Fruit fly (Drosophila melanogaster) whole organism, larva: ENCODE results near the gene Nf-YA.

ENCODE experiments used
- noc ChIP-seq: fragments of 200-800 bp; sonication (Bioruptor generic); optimal IDR thresholded peaks from 3 replicates; lab custom pipeline; 2019; ENCODE audit warnings: missing biosample characterization, mild to moderate bottlenecking, missing genetic modification characterization, moderate library complexity

The Nf-YA gene

DNA sequence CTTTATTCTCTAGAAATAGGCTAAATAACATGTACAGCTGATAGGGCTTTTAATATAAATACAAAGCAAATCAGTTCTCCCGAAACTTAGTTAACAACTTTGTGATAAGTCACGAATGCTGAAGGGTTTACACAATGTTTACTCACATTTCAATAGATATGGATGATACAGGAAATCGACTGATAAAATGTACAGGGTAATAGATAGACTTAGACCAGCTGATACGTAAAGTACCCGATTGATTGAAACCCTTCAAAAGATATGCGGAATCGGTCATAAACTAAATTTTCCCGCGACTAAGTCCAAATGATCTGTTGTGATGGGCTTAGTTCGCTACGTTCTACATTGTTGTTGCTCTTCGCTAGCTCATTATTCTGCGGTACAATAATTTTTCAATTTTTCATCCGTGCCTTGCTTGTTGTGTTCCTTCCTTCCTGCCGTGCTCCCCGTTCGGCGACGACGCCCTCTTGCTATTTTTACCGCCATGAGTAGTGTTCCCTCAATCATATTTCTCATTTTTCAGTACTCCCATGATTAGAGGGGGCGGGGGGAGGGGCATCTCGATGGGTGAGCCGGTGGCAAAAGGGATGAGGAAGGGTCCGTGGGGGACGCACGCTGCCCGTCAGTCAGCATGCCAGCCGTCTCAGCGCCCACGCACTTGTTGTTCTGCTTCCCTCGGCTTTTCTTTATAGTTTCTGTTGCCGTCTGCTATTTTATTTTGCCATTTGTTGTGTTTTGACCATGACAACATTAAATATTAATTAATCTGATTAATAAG lies 9.1 kb downstream of the Nf-YA start:
- no peak for TF ChIP-seq noc

DNA sequence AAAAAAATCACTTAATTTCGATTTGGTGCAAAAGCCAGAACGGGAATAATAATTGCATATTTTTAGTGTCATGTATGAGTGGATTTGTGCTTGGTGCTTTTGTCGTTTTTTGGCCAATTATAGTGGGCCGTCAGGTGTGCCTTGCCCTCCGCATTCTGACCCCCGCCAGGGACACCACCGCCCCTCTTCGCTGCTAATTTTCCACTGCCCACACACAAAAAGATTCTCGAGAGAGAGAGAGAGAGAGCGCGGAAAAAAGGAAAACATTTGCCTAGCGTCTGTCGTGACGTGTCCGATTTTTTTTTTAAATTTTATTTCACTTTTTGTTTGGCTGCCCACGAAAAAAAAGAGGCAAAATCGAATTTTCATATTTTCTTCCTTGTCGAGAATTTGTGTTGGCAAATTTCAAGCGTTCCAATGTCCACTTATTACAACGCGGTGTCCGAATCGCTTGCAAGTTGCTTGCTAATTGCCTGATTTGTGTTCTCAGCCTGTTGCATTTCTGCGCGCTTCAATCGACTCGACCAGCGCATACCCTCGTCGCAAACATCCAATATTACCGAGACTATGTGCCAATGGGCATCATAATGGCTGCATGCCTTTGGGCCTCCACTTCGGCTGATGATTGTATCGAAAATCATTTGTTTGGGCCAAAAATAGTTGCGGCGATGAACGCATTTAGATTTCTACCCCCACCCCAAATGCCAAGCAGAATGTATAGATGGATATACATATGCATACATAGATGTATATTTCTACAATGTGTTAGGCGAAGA lies 10.0 kb downstream of the Nf-YA start:
- no peak for TF ChIP-seq noc

DNA sequence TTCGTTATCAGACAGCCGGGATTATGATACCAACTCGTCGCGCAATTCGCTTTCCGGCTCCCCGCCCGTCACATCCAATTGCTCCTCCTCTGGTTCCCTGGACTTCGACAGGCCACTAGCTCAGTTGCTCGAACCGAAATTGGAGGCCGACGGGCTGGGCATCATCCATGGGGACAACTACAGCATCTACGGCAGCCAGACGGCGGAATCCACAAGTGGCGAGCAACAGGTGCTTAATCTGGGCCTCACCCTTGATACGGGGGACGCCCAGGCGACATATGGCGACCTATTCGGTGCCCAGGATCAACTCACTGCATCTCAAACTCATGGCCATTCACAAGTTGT lies 11.5 kb downstream of the Nf-YA start:
- no peak for TF ChIP-seq noc

DNA sequence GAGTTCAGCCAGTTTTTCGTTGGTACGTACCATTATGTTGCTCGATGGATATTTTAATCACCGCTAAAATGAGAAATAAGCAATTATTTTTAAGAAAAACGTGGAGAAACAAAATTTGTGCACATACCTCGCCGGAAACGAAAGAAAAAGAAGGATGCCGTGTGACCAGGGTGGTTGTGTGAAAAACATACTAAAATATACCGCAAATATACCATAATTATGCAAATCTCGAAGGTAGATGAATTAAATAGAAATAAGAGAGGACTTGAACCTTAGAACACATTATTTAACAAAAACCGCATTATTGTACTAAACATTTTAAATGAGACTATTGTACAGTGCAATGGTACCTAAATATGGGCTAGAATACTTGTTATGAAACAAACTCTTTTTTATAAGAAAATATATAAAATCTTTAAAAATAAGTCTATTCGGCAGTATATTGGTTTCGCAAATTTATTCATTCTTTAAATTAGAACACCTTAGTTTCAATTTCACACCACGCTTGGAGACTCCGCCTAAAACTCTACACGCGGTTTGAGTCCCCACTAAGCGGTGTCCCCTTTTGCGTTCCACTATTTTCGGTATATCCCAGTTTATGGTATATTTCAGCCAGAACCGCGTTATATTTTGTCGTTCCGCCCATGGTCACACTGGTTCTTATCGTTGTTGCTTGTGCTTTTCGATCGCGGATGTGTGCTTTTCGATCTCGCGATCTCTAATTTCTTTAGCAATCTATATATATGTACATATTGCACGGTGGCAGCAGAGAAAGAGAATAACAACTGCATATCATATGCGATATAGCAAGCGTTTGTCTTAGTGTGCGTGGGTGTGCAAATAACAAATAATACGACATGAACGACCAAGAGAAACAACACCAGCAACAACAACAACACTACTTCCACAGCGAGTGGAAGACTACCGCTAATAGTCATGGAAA lies 12.1 kb downstream of the Nf-YA start, which contains the start of the genes RpS17 and MTF-1:
RpS17 (minus strand) TSS at position 157 of the 943 bp plus-strand sequence.
MTF-1 (plus strand) TSS at position 648 of the 943 bp plus-strand sequence.
- TF ChIP-seq noc = peak; percentile 41

DNA sequence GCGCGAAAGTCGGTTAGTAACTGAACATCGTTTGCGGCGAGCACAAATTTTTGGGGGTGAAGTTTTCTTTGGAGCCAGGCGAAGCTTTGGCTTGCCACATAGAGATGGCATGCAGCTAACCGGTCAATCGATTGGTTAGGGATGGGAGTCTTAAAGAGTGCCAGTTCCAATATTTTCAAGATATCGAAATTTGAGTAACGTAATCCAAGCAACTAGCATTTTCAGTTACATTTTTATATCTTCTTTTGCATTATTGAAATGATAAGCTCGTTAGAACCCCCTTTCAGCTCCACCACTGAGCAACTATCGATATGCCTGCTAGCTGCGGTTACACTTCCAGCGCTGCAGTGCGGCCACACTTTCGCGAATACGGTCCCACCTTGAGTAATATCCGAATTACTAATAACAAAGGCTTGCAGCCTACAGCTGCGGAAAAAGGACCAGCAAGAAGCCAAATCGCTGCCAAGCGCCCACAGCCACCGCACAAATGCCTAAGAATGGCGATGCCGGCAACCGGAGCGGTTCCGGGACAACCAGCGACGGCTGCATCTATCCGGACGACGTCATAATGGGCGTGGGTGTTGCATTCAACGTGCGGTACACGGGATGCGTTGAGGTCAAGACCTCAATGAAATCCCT lies 15.3 kb downstream of the Nf-YA start, which contains the start of the genes Atat and Shc:
Atat (minus strand) TSS at position 103 of the 639 bp plus-strand sequence.
Shc (plus strand) TSS at position 355 of the 639 bp plus-strand sequence.
- peak; percentile 97 for TF ChIP-seq noc

DNA sequence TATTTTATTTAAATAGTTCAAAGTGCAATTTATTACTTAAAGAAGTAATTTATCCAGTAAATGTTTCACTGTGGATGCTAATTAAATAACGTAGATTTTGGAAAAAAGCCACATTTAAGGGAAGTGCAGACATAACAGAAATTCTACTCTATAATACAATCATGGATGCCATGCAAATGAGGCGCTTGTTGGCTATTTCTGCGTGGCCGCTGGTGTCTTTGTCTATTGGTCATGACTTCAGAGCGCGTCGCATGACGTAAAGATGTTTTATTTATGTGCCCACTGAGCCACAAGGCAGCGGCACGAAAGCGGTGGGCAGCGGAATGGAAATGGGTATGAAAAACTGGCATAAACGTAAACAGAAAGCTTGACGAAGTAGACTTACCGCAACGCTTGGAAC lies 16.2 kb downstream of the Nf-YA start:
- TF ChIP-seq noc = no peak

DNA sequence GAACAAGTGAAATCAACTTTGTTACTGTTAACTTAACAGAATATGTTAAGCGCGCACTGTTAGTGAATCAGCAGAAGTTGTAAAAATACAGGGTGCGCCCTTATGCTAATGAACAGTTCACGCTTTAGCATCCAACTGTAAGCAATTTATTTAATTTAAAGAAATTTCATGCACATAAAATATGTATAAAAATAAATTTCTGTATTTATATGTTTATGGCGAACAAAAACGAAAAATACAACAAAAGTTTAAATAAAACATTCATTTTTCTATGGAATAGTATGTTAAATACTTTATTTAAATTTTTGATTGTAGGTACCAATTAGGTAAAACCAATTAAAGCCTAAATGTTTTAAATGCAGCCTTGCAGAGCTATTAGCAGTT lies 17.5 kb downstream of the Nf-YA start:
- TF ChIP-seq noc = no peak

DNA sequence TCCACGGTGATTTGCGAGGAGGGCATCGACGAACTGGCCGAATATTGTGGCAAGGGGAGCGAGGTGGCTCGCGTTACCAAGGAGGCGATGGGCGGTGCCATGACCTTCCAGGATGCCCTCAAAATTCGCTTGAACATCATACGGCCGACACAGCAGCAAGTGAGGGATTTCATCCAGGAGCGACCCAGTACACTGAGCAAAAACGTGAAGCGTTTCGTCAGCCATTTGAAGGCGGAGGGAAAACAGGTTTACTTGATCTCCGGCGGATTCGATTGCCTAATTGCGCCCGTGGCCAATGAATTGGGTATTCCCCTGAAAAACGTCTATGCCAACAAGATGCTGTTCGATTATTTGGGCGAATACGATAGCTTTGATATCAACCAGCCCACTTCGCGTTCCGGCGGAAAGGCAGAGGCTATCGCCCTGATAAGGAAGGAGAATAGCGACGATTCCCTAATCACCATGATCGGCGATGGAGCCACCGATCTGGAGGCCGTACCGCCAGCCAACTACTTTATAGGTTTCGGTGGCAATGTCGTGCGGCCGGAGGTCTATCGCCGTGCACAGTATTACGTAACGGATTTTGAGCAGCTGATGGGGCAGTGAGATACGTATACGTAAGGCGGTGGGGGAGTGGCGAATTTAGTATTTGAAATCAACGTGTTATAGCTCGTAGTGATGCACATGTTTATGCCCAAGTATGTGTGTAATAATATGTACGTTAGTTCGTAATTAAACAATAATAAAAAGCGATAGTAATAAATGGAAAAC lies 18.1 kb downstream of the Nf-YA start:
- no peak for TF ChIP-seq noc

DNA sequence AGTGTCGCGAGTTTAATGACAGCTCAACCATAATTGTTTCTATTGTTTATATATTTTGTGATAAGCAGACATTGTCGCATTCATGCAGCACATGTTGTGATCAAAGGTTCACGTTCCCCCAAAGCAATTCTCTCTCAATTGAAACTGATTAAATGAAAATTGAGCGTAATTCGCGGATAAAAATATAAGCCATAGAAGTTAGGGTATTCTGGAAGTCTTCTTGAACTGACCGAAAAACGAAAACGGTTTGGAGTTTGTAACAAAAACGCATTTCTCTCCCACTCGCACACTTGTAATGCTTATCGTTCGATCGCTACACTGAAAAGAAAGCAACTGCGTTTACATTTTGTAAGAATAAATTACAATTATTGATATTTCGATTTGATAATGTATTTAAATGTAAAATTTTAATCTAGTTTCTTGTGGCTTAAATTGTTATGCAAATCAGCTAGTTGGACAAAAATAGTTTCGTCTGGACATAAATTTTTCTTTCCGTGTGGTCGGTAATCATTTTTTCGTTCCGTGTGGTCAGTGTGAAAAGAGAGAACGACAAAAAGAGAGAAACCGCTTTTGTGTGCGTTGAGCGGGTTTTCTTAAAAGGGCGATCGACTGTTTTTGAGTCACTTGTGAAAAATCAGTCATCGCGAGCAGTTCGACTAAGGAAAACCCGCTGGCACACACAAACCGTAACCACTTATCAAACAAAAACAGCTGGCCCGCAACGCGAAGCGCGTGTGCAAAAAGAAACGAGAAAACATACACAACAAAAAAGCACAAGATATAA lies 19.2 kb downstream of the Nf-YA start, which contains the start of gene aay:
aay (plus strand) TSS at position 618 of the 784 bp plus-strand sequence.
- TF ChIP-seq noc = peak; percentile 97

DNA sequence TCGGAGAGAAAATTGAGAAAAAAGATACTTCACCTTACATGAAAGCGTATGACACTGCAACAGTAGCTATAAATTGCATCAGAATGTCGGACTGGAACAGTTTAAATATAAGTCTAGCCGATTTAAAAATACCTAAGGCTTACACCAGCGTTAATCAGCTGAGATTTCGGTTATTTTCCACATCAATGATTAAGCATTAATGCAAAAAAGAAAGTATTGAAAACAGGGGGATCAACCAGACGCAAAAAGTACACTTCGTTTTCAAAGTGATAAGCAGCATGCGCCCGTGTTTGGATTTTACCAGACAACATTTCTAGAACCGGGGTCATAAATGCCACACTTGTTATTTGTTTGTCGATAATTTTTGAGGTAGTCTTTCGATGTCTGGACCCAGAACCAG lies 19.9 kb downstream of the Nf-YA start:
- peak; percentile 15 for TF ChIP-seq noc

DNA sequence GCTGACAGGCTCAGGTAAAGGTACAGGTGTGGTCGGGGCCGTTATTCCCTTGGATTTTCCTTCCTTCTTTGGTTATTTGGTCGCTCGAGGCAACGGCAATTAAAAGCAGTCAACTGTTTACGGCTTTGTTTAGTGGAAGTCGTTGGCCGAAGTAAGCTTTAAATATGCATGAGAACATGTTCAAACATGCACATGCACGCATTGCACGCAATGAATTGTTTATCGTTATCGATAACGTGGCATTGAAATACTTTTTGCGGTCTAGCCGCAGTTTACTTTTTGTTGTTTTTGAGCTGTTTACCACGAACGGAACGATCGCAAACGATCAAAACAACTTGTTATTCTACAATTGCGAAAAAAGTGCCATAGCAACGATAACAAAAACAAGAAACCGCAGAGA lies 20.4 kb downstream of the Nf-YA start:
- no peak for TF ChIP-seq noc

DNA sequence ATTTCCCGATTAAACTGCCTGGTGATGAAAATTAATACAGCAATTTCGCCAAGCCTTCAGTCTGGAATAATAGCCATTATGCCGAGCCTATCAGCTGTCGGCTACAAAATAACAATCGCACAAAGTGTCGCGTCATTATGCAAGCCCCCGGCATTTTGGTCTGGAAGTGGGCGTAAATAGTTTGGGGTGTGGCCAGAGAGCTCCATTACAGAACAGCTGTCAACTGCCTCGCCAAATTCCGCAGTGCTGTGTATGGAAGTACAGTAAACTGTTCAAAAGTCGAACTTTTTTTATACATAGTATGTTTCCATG lies 21.3 kb downstream of the Nf-YA start:
- no peak for TF ChIP-seq noc

DNA sequence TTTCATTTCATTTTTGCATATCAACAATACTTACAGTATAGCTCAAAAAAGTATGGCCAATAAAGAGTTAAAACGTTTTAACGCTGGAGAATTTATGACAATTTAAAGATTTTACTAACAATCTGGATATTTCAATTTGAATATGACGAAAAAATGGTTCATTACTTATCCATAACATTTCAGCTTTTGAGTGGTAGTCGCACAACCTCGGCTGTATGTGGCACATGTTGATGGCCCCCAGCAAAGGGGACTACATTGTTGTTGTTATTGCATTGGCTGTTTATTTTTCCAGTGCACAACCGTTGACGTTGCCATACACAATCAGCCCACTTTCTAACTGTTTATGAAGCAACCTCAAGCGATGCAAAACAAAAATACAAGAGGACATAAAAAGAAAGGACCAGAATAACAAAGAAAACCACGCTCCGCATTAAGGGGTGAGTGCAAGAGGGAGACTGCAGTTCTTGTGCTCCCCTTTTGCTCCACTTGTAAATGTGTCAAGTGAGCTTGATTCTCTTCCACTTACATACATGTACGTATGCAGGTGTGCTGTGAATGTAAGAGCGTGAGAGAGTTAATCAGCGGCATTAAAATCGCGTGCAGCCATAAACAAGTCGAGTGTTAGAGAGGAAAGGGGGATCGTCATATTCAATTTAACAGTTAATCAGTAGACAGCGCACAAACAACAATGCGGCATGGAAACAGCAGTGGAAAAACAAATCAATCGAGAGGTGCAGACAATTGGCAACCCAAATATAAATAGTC lies 21.8 kb downstream of the Nf-YA start:
- peak; percentile 26 for TF ChIP-seq noc

DNA sequence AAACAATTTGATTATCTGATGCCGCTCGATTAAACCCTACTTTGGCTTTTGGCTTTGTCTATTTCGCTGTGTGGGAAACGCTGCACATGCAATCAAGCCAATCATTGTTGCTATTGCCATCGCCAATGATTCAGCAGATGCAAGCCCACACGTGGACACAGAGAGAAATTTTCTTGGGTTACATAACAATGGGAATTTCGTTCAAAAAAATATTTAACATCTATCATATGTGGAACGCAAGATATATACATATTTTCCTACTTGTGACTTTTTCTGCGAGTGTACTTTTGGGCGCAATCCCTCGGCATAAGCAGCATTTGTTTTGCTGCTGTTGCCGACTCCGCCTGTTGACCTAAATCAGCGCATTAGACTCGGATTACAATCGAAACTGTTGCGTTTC lies 22.7 kb downstream of the Nf-YA start:
- TF ChIP-seq noc = no peak
